Fruit fly (Drosophila melanogaster) whole organism, embryonic: Measurements from ENCODE around the gene mad2.

Experiments
- Antp ChIP-seq: fragments of 200-800 bp; sonication (Bioruptor generic); optimal IDR thresholded peaks from 3 replicates; lab custom pipeline; 2016; ENCODE audit warnings: missing biosample characterization, missing genetic modification characterization
- Blimp-1 ChIP-seq: fragments of 200-800 bp; sonication (Bioruptor generic); optimal IDR thresholded peaks from 3 replicates; lab custom pipeline; 2018; ENCODE audit warnings: missing biosample characterization, missing genetic modification characterization, mild to moderate bottlenecking, moderate library complexity, missing genetic modification reagents
- CG10543 ChIP-seq: fragments of 200-800 bp; sonication (Bioruptor generic); optimal IDR thresholded peaks from 3 replicates; lab custom pipeline; 2017; ENCODE audit warnings: missing biosample characterization, mild to moderate bottlenecking, missing genetic modification characterization, moderate library complexity
- CG11085 ChIP-seq: fragments of 200-800 bp; sonication (Bioruptor generic); IDR thresholded peaks from 2 replicates; pipeline ENCODE4 v1.3.6; 2022; ENCODE audit warnings: missing biosample characterization, missing genetic modification characterization
- CG11504 ChIP-seq: fragments of 200-800 bp; sonication (Bioruptor generic); optimal IDR thresholded peaks from 3 replicates; lab custom pipeline; 2019; ENCODE audit warnings: missing biosample characterization, mild to moderate bottlenecking, missing genetic modification characterization, moderate library complexity
- CG11695 ChIP-seq: fragments of 200-800 bp; sonication (Bioruptor generic); IDR thresholded peaks from 3 replicates; pipeline ENCODE4 v1.3.6; 2022; ENCODE audit warnings: missing biosample characterization, missing genetic modification characterization
- CG11696 ChIP-seq: fragments of 200-800 bp; sonication (Bioruptor generic); IDR thresholded peaks from 2 replicates; pipeline ENCODE4 v1.3.6; 2022; ENCODE audit warnings: missing biosample characterization, missing genetic modification characterization
- CG12104 ChIP-seq: fragments of 200-800 bp; sonication (Bioruptor generic); optimal IDR thresholded peaks from 3 replicates; lab custom pipeline; 2016; ENCODE audit warnings: missing biosample characterization, missing genetic modification characterization
- CG12769 ChIP-seq: fragments of 200-800 bp; sonication (Bioruptor generic); optimal IDR thresholded peaks from 2 replicates; lab custom pipeline; 2019; ENCODE audit warnings: missing biosample characterization, mild to moderate bottlenecking, missing genetic modification characterization, moderate library complexity
- CG18262 ChIP-seq: fragments of 200-800 bp; optimal IDR thresholded peaks from 3 replicates; lab custom pipeline; 2019; ENCODE audit warnings: missing biosample characterization, mild to moderate bottlenecking, missing genetic modification characterization, moderate library complexity
- CG4282 ChIP-seq: fragments of 200-800 bp; sonication (Bioruptor generic); optimal IDR thresholded peaks from 2 replicates; lab custom pipeline; 2016; ENCODE audit warnings: missing biosample characterization, missing genetic modification characterization
- CG5180 ChIP-seq: fragments of 200-800 bp; sonication (Bioruptor generic); optimal IDR thresholded peaks from 3 replicates; lab custom pipeline; 2017; ENCODE audit warnings: missing biosample characterization, missing genetic modification characterization, mild to moderate bottlenecking, moderate library complexity, missing genetic modification reagents
- CG7271 ChIP-seq: fragments of 200-800 bp; sonication (Bioruptor generic); optimal IDR thresholded peaks from 2 replicates; lab custom pipeline; 2018; ENCODE audit warnings: missing biosample characterization, mild to moderate bottlenecking, missing genetic modification characterization, moderate library complexity
- Camta ChIP-seq: fragments of 200-800 bp; sonication (Bioruptor generic); optimal IDR thresholded peaks from 2 replicates; lab custom pipeline; 2016; ENCODE audit warnings: missing biosample characterization, missing genetic modification characterization
- CkIIα-i1 ChIP-seq: fragments of 200-800 bp; sonication (Bioruptor generic); IDR thresholded peaks from 2 replicates; pipeline ENCODE4 v1.3.6; 2022; ENCODE audit warnings: missing biosample characterization, missing genetic modification characterization
- D ChIP-seq, 2 experiments: fragments of 200-800 bp in 1 of 2; fragments of >200 bp in 1 of 2; sonication (Bioruptor generic) in 1 of 2; optimal IDR thresholded peaks; 2 replicates in 1 of 2; 3 replicates in 1 of 2; lab custom pipeline; 2017; ENCODE audit warnings: mild to moderate bottlenecking in 1 of 2, missing biosample characterization in 1 of 2, missing genetic modification characterization in 1 of 2, missing genetic modification reagents in 1 of 2
- D19A ChIP-seq: fragments of 200-800 bp; optimal IDR thresholded peaks from 3 replicates; lab custom pipeline; 2019; ENCODE audit warnings: missing biosample characterization, mild to moderate bottlenecking, missing genetic modification characterization, moderate library complexity
- Deaf1 ChIP-seq: fragments of 200-800 bp; optimal IDR thresholded peaks from 3 replicates; lab custom pipeline; 2019; ENCODE audit warnings: missing biosample characterization, mild to moderate bottlenecking, missing genetic modification characterization, moderate library complexity
- Drgx ChIP-seq: fragments of 200-800 bp; sonication (Bioruptor generic); IDR thresholded peaks from 2 replicates; pipeline ENCODE4 v1.3.6; 2022; ENCODE audit warnings: missing biosample characterization, missing genetic modification characterization
- HLH4C ChIP-seq: fragments of 200-800 bp; sonication (Bioruptor generic); IDR thresholded peaks from 3 replicates; pipeline ENCODE4 v1.3.6; 2022; ENCODE audit warnings: missing biosample characterization, missing genetic modification characterization; ENCODE audit not compliant: partially characterized antibody
- Hand ChIP-seq: fragments of 200-800 bp; sonication (Bioruptor generic); optimal IDR thresholded peaks from 2 replicates; lab custom pipeline; 2017; ENCODE audit warnings: mild to moderate bottlenecking, missing biosample characterization, missing genetic modification reagents, missing genetic modification characterization
- Hr39 ChIP-seq: fragments of >200 bp; optimal IDR thresholded peaks from 2 replicates; lab custom pipeline; 2017
- Hr78 ChIP-seq, 2 experiments: fragments of 200-800 bp in 1 of 2; fragments of >200 bp in 1 of 2; sonication (Bioruptor generic) in 1 of 2; optimal IDR thresholded peaks; 2 replicates each; lab custom pipeline; 2017 to 2019; ENCODE audit warnings: missing biosample characterization in 2 of 2, missing genetic modification characterization in 2 of 2, mild to moderate bottlenecking in 1 of 2, moderate library complexity in 1 of 2
- Jarid2 ChIP-seq: fragments of 200-800 bp; sonication (Bioruptor generic); optimal IDR thresholded peaks from 3 replicates; lab custom pipeline; 2017; ENCODE audit warnings: mild to moderate bottlenecking, missing biosample characterization, missing genetic modification reagents, missing genetic modification characterization
- Lim3 ChIP-seq: fragments of 200-800 bp; sonication (Bioruptor generic); IDR thresholded peaks from 2 replicates; pipeline ENCODE4 v1.3.6; 2022; ENCODE audit warnings: missing biosample characterization, missing genetic modification characterization
- Med ChIP-seq: fragments of 200-800 bp; sonication (Bioruptor generic); peaks from one replicate; lab custom pipeline; 2016; ENCODE audit warnings: missing biosample characterization, missing genetic modification characterization, mild to moderate bottlenecking, inconsistent platforms, moderate library complexity
- NC2β ChIP-seq: fragments of 200-800 bp; sonication (Bioruptor generic); optimal IDR thresholded peaks from 2 replicates; lab custom pipeline; 2016; ENCODE audit warnings: missing biosample characterization, missing genetic modification characterization
- Nf-YB ChIP-seq: fragments of 200-800 bp; sonication (Bioruptor generic); optimal IDR thresholded peaks from 3 replicates; lab custom pipeline; 2019; ENCODE audit warnings: missing biosample characterization, mild to moderate bottlenecking, missing genetic modification characterization, moderate library complexity
- Ssrp ChIP-seq: fragments of 200-800 bp; sonication (Bioruptor generic); optimal IDR thresholded peaks from 2 replicates; lab custom pipeline; 2018; ENCODE audit warnings: missing biosample characterization, mild to moderate bottlenecking, missing genetic modification characterization, moderate library complexity
- Xrp1 ChIP-seq: fragments of 200-800 bp; sonication (Bioruptor generic); IDR thresholded peaks from 2 replicates; pipeline ENCODE4 v1.3.6; 2022; ENCODE audit warnings: missing biosample characterization, missing genetic modification characterization
- bsh ChIP-seq, 2 experiments: fragments of 200-800 bp; sonication (Bioruptor generic); optimal IDR thresholded peaks; 2 replicates each; lab custom pipeline; 2017 to 2018; ENCODE audit warnings: mild to moderate bottlenecking in 2 of 2, missing biosample characterization in 2 of 2, missing genetic modification characterization in 2 of 2, moderate library complexity in 1 of 2
- cwo ChIP-seq: fragments of 200-800 bp; sonication (Bioruptor generic); optimal IDR thresholded peaks from 3 replicates; lab custom pipeline; 2017; ENCODE audit warnings: missing biosample characterization, missing genetic modification characterization, mild to moderate bottlenecking, moderate library complexity, missing genetic modification reagents
- ems ChIP-seq: fragments of 200-800 bp; sonication (Bioruptor generic); optimal IDR thresholded peaks from 3 replicates; lab custom pipeline; 2016; ENCODE audit warnings: missing biosample characterization, missing genetic modification characterization
- eve ChIP-seq, 2 experiments: fragments of >200 bp; optimal IDR thresholded peaks; 2 replicates each; lab custom pipeline; 2017; ENCODE audit warnings: missing biosample characterization in 2 of 2, missing genetic modification characterization in 2 of 2
- gcm ChIP-seq: fragments of 200-800 bp; sonication (Bioruptor generic); optimal IDR thresholded peaks from 2 replicates; lab custom pipeline; 2019; ENCODE audit warnings: missing biosample characterization, mild to moderate bottlenecking, missing genetic modification characterization, moderate library complexity
- gem ChIP-seq: fragments of 200-800 bp; sonication (Bioruptor generic); optimal IDR thresholded peaks from 2 replicates; lab custom pipeline; 2019; ENCODE audit warnings: missing biosample characterization, mild to moderate bottlenecking, missing genetic modification characterization, moderate library complexity
- gfzf ChIP-seq: fragments of 200-800 bp; sonication (Bioruptor generic); optimal IDR thresholded peaks from 2 replicates; lab custom pipeline; 2016; ENCODE audit warnings: missing biosample characterization, mild to moderate bottlenecking, missing genetic modification characterization, moderate library complexity
- kay ChIP-seq: fragments of 200-800 bp; sonication (Bioruptor generic); optimal IDR thresholded peaks from 2 replicates; lab custom pipeline; 2016; ENCODE audit warnings: missing biosample characterization, missing genetic modification characterization
- lab ChIP-seq: fragments of 200-800 bp; sonication (Bioruptor generic); optimal IDR thresholded peaks from 3 replicates; lab custom pipeline; 2017; ENCODE audit warnings: missing biosample characterization, missing genetic modification characterization, mild to moderate bottlenecking, moderate library complexity, missing genetic modification reagents
- lbe ChIP-seq: fragments of 200-800 bp; sonication (Bioruptor generic); optimal IDR thresholded peaks from 2 replicates; lab custom pipeline; 2016; ENCODE audit warnings: missing biosample characterization, mild to moderate bottlenecking, missing genetic modification characterization
- nmo ChIP-seq: fragments of 200-800 bp; sonication (Bioruptor generic); optimal IDR thresholded peaks from 2 replicates; lab custom pipeline; 2018; ENCODE audit warnings: missing biosample characterization, mild to moderate bottlenecking, missing genetic modification characterization, moderate library complexity
- row ChIP-seq: fragments of 200-800 bp; sonication (Bioruptor generic); IDR thresholded peaks from 3 replicates; pipeline ENCODE4 v1.3.6; 2022; ENCODE audit warnings: missing biosample characterization, missing genetic modification characterization
- sd ChIP-seq: fragments of 200-800 bp; sonication (Bioruptor generic); optimal IDR thresholded peaks from 3 replicates; lab custom pipeline; 2018; ENCODE audit warnings: missing biosample characterization, mild to moderate bottlenecking, missing genetic modification characterization, moderate library complexity
- sisA ChIP-seq: fragments of 200-800 bp; sonication (Bioruptor generic); IDR thresholded peaks from 2 replicates; pipeline ENCODE4 v1.3.6; 2022; ENCODE audit warnings: missing biosample characterization, missing genetic modification characterization
- slbo ChIP-seq: fragments of 200-800 bp; sonication (Bioruptor generic); IDR thresholded peaks from 2 replicates; pipeline ENCODE4 v1.3.6; 2022; ENCODE audit warnings: missing biosample characterization, missing genetic modification characterization
- vvl ChIP-seq: fragments of 200-800 bp; sonication (Bioruptor generic); IDR thresholded peaks from 2 replicates; pipeline ENCODE4 v1.3.6; 2022; ENCODE audit warnings: missing biosample characterization, missing genetic modification characterization

Gene mad2

dm6 chr3L:5843895-5844576, 31.1 kb upstream of the mad2 start (continued):
- TF ChIP-seq CG10543 (peak; percentile 46), CG7271 (tag; lab: Kevin White, UChicago) (no peak), vvl (GFP tag; lab: Robert Waterston, UW) (no peak), CG11695 (GFP tag; lab: Robert Waterston, UW) (0 out of 3 replicates have a peak, but pooled peaks have one; percentile 21), slbo (GFP tag; lab: Robert Waterston, UW) (no peak), Drgx (GFP tag; lab: Robert Waterston, UW) (no peak), HLH4C (GFP tag; lab: Robert Waterston, UW) (0 out of 3 replicates have a peak, but pooled peaks have one; percentile 1), Nf-YB (peak; percentile 49), lab (GFP tag; lab: Kevin White, UChicago) (peak; percentile 8), Med (GFP tag; lab: Kevin White, UChicago) (peak; percentile 56), Hr78 (GFP tag; optimal IDR thresholded peaks at IDR 0.05; lab: Kevin White, UChicago) (peak in 1 of 2 experiments; percentile 9), eve (GFP tag; optimal IDR thresholded peaks at IDR 0.05; lab: Kevin White, UChicago) (no peak), kay (GFP tag; lab: Kevin White, UChicago) (peak; percentile 17), Jarid2 (GFP tag; lab: Kevin White, UChicago) (peak; percentile 35), Deaf1 (tag; lab: Kevin White, UChicago) (peak; percentile 99), CkIIα-i1 (GFP tag; lab: Robert Waterston, UW) (no peak), Hand (GFP tag; lab: Kevin White, UChicago) (no peak), cwo (GFP tag; lab: Kevin White, UChicago) (peak; percentile 29), CG12104 (GFP tag; lab: Kevin White, UChicago) (no peak), CG12769 (tag; lab: Kevin White, UChicago) (peak; percentile 55), NC2β (GFP tag; lab: Kevin White, UChicago) (no peak), sd (tag; lab: Kevin White, UChicago) (peak; percentile 0)

dm6 chr3L:5840847-5841246, 28.0 kb upstream of the mad2 start:
- TF ChIP-seq Xrp1 (GFP tag; lab: Robert Waterston, UW) = peak; percentile 37; the same call in 1 of the 2 replicates
- TF ChIP-seq Antp (GFP tag; lab: Kevin White, UChicago) = no peak
- peak; percentile 22 for TF ChIP-seq nmo (GFP tag; lab: Kevin White, UChicago)
- no peak for TF ChIP-seq lbe (GFP tag; lab: Kevin White, UChicago)
- peak; percentile 38 for TF ChIP-seq Med (GFP tag; lab: Kevin White, UChicago)
- no peak for TF ChIP-seq ems (GFP tag; lab: Kevin White, UChicago)
- no peak for TF ChIP-seq CG4282 (GFP tag; lab: Kevin White, UChicago)
- no peak for TF ChIP-seq CG5180
- no peak for TF ChIP-seq Camta (GFP tag; lab: Kevin White, UChicago)
- TF ChIP-seq CG11504 (tag; lab: Kevin White, UChicago) = peak; percentile 27
- peak in 1 of 2 experiments; percentile 44 for TF ChIP-seq bsh (GFP tag; optimal IDR thresholded peaks at IDR 0.05; lab: Kevin White, UChicago)
- 0 out of 3 replicates have a peak, but pooled peaks have one; percentile 30 for TF ChIP-seq row
- peak; percentile 14 for TF ChIP-seq Ssrp
- TF ChIP-seq Lim3 (GFP tag; lab: Robert Waterston, UW) = no peak
- peak; percentile 93 for TF ChIP-seq D19A (tag; lab: Kevin White, UChicago)
- peak; percentile 20 for TF ChIP-seq Blimp-1 (GFP tag; lab: Kevin White, UChicago)
- peak; percentile 39 for TF ChIP-seq CG18262
- TF ChIP-seq slbo (GFP tag; lab: Robert Waterston, UW) = no peak
- peak; percentile 42 for TF ChIP-seq gem (tag; lab: Kevin White, UChicago)
- TF ChIP-seq CG11696 (GFP tag; lab: Robert Waterston, UW) = no peak
- no peak for TF ChIP-seq gcm (GFP tag; lab: Kevin White, UChicago)
- peak; percentile 33 for TF ChIP-seq Hr39
- TF ChIP-seq sisA = no peak
- 0 out of 2 replicates have a peak, but pooled peaks have one; percentile 10 for TF ChIP-seq vvl (GFP tag; lab: Robert Waterston, UW)
- no peak for TF ChIP-seq D (optimal IDR thresholded peaks at IDR 0.05; lab: Kevin White, UChicago)
- peak; percentile 31 for TF ChIP-seq D (GFP tag; optimal IDR thresholded peaks at IDR 0.05; lab: Kevin White, UChicago)
- TF ChIP-seq CG11085 = no peak
- TF ChIP-seq gfzf (GFP tag; lab: Kevin White, UChicago) = no peak
